Worm (Caenorhabditis elegans) whole organism, midembryonic: ENCODE results near the gene rbbp-5.

ENCODE experiments used
- T22C8.4 ChIP-seq: fragments of 200-800 bp; sonication (Bioruptor generic); IDR thresholded peaks from 2 replicates; pipeline ENCODE4 v1.3.6; 2022; ENCODE audit warnings: missing genetic modification characterization, missing compliant biosample characterization
- cog-1 ChIP-seq: sonication (generic microtip); optimal IDR thresholded peaks from 2 replicates; lab custom pipeline; 2016; ENCODE audit warnings: missing genetic modification characterization, missing compliant biosample characterization
- flt-1 ChIP-seq: fragments of 200-800 bp; sonication (Bioruptor generic); IDR thresholded peaks from 2 replicates; pipeline ENCODE4 v1.3.6; 2022; ENCODE audit warnings: missing genetic modification characterization, missing compliant biosample characterization
- klf-2 ChIP-seq: fragments of 200-800 bp; sonication (Bioruptor generic); conservative IDR thresholded peaks from 2 replicates; pipeline ENCODE4 v1.3.6; 2022; ENCODE audit warnings: missing genetic modification reagents, missing genetic modification characterization, missing compliant biosample characterization
- med-1 ChIP-seq: sonication (generic microtip); optimal IDR thresholded peaks from 2 replicates; lab custom pipeline; 2017; ENCODE audit warnings: missing genetic modification characterization, mild to moderate bottlenecking, missing compliant biosample characterization, antibody characterized with exemption, missing genetic modification reagents; ENCODE audit not compliant: insufficient read depth
- ref-1 ChIP-seq: fragments of 200-800 bp; sonication (Bioruptor generic); conservative IDR thresholded peaks from 2 replicates; pipeline ENCODE4 v1.3.6; 2022; ENCODE audit warnings: missing genetic modification reagents, missing genetic modification characterization, missing compliant biosample characterization
- tab-1 ChIP-seq: fragments of 200-800 bp; sonication (Bioruptor generic); IDR thresholded peaks from 2 replicates; pipeline ENCODE4 v1.3.6; 2022; ENCODE audit warnings: missing genetic modification characterization, missing compliant biosample characterization
- ztf-23 ChIP-seq: fragments of 200-800 bp; sonication (Bioruptor generic); IDR thresholded peaks from 2 replicates; pipeline ENCODE4 v1.3.6; 2022; ENCODE audit warnings: missing genetic modification reagents, missing genetic modification characterization, missing compliant biosample characterization
- ztf-29 ChIP-seq: fragments of 200-800 bp; sonication (Bioruptor generic); IDR thresholded peaks from 2 replicates; pipeline ENCODE4 v1.3.6; 2022; ENCODE audit warnings: missing genetic modification reagents, missing genetic modification characterization, missing compliant biosample characterization

The rbbp-5 gene

DNA sequence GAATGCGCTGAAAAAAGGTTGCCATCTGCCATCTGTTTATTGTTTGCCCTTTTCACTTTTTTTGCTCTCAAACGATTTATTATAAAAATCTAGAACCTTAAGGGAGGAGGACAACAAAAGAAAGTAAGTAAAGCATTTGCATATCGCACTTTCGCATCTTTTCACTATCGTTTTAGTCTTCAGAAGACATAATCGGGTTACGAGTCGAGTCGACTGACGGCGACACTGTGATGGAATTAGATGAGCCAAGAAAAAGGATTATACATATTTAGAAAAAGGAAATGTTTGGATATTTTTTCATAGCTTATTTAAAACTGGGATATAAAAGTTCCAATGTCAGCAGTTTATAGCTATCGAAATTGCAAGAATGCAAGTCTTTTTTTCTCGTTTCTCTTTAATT, 19.1 kb downstream of the rbbp-5 start:
- TF ChIP-seq flt-1: no peak
- TF ChIP-seq med-1 (GFP tag; lab: Kevin White, UChicago): no peak
- TF ChIP-seq ref-1: no peak
- no peak for TF ChIP-seq tab-1 (GFP tag; lab: Robert Waterston, UW)
- no peak for TF ChIP-seq klf-2 (GFP tag; lab: Robert Waterston, UW)
- no peak for TF ChIP-seq T22C8.4 (GFP tag; lab: Robert Waterston, UW)
- no peak for TF ChIP-seq cog-1 (tag; lab: Kevin White, UChicago)
- TF ChIP-seq ztf-29 (GFP tag; lab: Robert Waterston, UW): no peak
- TF ChIP-seq ztf-23: no peak

DNA sequence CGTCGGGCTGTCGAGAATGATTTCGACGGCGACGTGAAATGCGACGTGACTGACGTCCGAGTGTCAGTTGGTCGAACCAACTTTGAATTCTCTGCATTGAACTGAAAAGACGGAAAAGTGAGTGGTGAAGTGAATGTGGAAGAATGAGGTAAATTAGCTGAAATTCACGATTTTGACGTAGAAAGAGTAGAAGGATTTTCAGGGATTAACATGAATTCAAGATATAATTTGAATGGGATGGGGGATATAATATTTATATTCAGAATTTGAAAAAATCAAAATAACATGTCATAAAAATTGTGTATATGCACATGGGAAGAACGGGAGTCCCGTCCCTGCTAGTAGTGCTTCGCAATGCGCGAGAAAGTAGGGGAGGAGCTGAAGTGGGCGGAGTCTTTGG, 20.5 kb downstream of the rbbp-5 start, which contains the start of gene C29H12.6:
C29H12.6 (minus strand) TSS at position 101 of the 400 bp plus-strand sequence.
- TF ChIP-seq tab-1 (GFP tag; lab: Robert Waterston, UW): 0 out of 2 replicates have a peak, but pooled peaks have one; percentile 16
- TF ChIP-seq flt-1: no peak

DNA sequence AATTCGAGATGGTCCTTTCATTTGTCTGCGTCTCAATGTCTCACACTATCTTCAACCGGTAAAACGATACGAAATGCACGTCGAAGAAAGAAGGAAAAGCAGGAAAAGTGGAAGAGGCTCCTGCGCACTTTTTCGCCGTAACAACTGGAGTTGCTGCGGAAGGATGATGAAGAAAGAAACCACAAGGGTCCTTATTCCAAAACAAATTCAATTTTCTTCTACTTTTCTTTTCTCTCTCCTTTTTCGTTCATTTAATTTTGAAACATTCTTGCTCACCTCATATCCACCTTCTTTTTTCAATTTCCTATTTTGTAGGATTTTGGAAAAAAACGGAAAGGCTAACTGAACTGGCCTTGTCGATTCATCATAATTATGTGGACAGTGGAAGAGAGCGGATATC, 22.9 kb downstream of the rbbp-5 start:
- no peak for TF ChIP-seq ref-1
- no peak for TF ChIP-seq flt-1
- no peak for TF ChIP-seq klf-2 (GFP tag; lab: Robert Waterston, UW)
- no peak for TF ChIP-seq T22C8.4 (GFP tag; lab: Robert Waterston, UW)
- no peak for TF ChIP-seq ztf-29 (GFP tag; lab: Robert Waterston, UW)
- no peak for TF ChIP-seq med-1 (GFP tag; lab: Kevin White, UChicago)
- no peak for TF ChIP-seq ztf-23
- TF ChIP-seq cog-1 (tag; lab: Kevin White, UChicago): no peak
- no peak for TF ChIP-seq tab-1 (GFP tag; lab: Robert Waterston, UW)

DNA sequence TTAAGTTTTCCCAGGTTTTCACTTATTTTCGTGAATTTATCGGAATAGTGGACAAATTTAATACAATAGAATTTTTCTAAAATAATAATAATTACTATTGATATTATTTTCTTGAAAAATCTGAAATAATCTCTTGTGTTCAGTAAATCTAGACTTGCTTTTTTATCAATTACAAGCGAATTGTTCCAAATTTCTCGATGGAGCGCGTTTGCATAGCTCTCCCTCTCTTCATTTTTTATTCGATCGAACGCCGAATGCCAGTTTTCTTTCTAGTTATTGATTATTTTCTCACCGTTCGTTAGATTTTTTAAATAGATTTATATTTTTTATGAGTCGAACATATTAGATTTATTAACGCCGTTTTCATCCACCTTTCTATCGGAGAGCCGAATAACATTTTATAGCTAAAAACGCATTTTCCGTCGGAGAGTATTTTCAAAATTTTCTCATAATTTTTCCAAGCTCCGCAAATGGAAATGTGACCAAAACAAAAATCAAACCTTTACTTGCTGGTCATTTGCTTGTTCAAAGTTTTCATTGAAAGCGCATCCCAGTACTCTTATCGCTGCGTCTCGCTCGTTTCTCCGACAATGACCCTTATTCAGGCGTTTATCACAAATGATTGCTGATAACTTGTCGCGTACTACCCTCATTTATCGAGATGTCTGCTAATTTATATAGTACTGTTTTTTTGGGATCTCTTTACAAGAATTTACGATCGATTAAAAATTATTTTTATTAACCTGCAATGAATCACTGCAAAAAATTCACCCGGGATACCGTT, 25.2 kb downstream of the rbbp-5 start:
- TF ChIP-seq flt-1 (no peak), ref-1 (no peak), tab-1 (GFP tag; lab: Robert Waterston, UW) (no peak)

DNA sequence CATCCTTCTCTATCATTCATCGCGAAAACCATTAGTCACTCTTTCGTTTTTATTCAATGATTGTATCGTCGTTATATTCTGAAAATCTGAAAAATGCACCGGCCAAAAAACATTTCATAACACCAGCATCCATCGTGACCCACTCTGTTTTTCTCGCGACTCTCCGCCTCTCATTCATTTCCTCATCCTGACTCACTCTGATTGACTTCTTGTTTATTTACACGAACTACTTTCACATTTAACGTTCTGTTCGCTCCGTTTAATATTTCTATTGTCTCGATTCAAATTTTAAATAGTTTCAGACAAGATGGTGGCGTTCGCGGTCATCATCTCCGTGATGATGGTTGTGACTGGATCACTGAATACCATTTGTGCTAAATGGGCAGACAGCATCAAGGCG, 25.9 kb downstream of the rbbp-5 start, which contains the start of gene C29H12.2:
C29H12.2 (plus strand) TSS at position 297 of the 400 bp plus-strand sequence.
- TF ChIP-seq med-1 (GFP tag; lab: Kevin White, UChicago) (no peak), ref-1 (no peak), cog-1 (tag; lab: Kevin White, UChicago) (no peak), flt-1 (no peak), klf-2 (GFP tag; lab: Robert Waterston, UW) (no peak), ztf-29 (GFP tag; lab: Robert Waterston, UW) (no peak), ztf-23 (no peak), tab-1 (GFP tag; lab: Robert Waterston, UW) (no peak), T22C8.4 (GFP tag; lab: Robert Waterston, UW) (no peak)

DNA sequence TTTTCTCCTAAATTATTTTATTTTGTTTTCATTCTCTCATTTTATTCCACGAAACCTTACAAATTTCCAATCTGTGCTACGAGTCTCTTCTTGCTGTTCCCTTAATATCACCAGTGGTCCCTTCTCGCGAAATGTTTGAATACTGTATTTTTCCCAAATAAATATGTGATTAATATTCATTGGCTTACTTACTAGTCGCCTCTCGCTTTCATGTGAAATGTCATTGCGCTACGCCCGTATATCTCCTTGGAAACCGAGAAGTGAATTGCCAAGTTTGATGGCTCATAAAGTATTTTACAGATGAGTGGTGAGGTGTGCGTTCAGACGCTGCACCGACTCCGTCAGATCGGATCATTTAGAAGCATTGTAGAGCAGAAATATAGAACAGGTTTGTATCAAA, 27.6 kb downstream of the rbbp-5 start, which contains the start of gene rars-2:
rars-2 (plus strand) TSS at position 301 of the 400 bp plus-strand sequence.
- no peak for TF ChIP-seq tab-1 (GFP tag; lab: Robert Waterston, UW)
- TF ChIP-seq flt-1: no peak
- no peak for TF ChIP-seq ref-1
- no peak for TF ChIP-seq cog-1 (tag; lab: Kevin White, UChicago)
- TF ChIP-seq ztf-23: no peak
- no peak for TF ChIP-seq ztf-29 (GFP tag; lab: Robert Waterston, UW)
- no peak for TF ChIP-seq T22C8.4 (GFP tag; lab: Robert Waterston, UW)
- TF ChIP-seq klf-2 (GFP tag; lab: Robert Waterston, UW): no peak
- no peak for TF ChIP-seq med-1 (GFP tag; lab: Kevin White, UChicago)

DNA sequence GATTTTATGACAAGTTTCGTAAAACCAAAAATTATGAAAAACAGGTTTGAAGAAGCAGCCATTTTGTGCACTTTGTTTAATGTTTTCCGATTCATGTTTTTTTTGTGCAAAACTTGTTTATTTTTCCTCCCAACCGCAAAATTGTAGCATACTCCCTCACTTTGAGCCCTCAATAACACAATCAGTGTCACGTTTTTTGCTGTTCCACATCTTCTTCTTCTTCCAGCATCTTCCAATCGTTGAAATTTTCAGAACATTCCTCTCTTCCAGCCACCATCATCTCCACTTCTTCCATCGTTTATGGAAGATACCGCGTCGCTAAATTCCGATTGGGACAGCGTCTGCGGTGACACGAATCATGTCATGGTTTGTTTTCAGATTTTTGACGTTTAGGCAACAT, 35.0 kb downstream of the rbbp-5 start, which contains the start of gene abts-3:
abts-3 (plus strand) TSS at position 301 of the 400 bp plus-strand sequence.
- TF ChIP-seq ref-1 (no peak), klf-2 (GFP tag; lab: Robert Waterston, UW) (no peak), flt-1 (no peak), tab-1 (GFP tag; lab: Robert Waterston, UW) (no peak), med-1 (GFP tag; lab: Kevin White, UChicago) (no peak), ztf-23 (no peak), cog-1 (tag; lab: Kevin White, UChicago) (no peak), T22C8.4 (GFP tag; lab: Robert Waterston, UW) (no peak), ztf-29 (GFP tag; lab: Robert Waterston, UW) (no peak)

DNA sequence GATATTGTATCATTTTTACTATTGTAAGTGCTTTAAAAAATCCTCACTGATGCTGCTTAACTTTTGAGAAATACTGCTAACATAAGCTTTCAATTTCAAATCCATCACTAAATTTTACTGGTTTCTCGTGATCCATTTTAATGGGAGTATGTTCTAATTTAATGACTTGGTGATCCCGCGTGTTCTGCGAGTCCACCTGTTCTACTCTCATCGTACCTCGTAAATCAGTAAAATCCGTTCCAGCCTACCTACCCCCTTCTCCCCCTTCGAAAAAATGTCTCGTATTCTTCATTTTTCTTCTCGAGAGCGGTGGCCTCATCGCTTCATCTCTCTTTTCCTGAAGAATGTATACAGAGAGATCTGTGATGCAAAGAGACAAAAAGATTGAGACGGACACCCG, 37.9 kb downstream of the rbbp-5 start:
- TF ChIP-seq ztf-29 (GFP tag; lab: Robert Waterston, UW): no peak
- TF ChIP-seq ztf-23: no peak
- TF ChIP-seq ref-1: no peak
- TF ChIP-seq tab-1 (GFP tag; lab: Robert Waterston, UW): no peak
- no peak for TF ChIP-seq T22C8.4 (GFP tag; lab: Robert Waterston, UW)
- no peak for TF ChIP-seq med-1 (GFP tag; lab: Kevin White, UChicago)
- no peak for TF ChIP-seq klf-2 (GFP tag; lab: Robert Waterston, UW)
- TF ChIP-seq flt-1: no peak
- TF ChIP-seq cog-1 (tag; lab: Kevin White, UChicago): no peak

DNA sequence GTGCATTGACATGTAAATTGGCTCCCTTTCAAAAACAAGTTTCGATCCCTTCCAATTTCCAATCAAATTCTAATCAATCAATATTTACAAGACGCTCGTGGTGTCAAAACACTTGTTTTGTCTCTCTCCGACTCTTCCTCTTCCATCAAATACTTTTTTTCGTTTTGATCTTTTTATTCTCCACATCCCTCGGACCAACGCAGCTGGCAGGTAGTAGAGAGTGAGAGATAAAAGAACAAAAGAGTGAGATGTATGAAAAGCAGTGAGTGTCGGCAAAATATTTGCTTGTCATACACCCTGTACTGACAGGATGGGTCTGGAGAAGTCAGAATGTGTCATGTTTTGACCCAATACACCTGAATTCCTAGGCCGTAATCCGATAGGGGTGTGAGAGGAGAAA, 39.1 kb downstream of the rbbp-5 start:
- TF ChIP-seq T22C8.4 (GFP tag; lab: Robert Waterston, UW) (no peak), med-1 (GFP tag; lab: Kevin White, UChicago) (no peak), ztf-23 (no peak), flt-1 (no peak), klf-2 (GFP tag; lab: Robert Waterston, UW) (no peak), ref-1 (no peak), tab-1 (GFP tag; lab: Robert Waterston, UW) (no peak), cog-1 (tag; lab: Kevin White, UChicago) (no peak), ztf-29 (GFP tag; lab: Robert Waterston, UW) (no peak)
